Fruit fly (Drosophila melanogaster): ENCODE data around the gene Tdh.

Gene Tdh

dm6 chr3L:20509121-20509934, 42.6 kb downstream of the Tdh start (continued):
- TF ChIP-seq CG7271 (tag; optimal IDR thresholded peaks at IDR 0.05) (no peak), CG9876 (GFP tag; optimal IDR thresholded peaks at IDR 0.05) (no peak), Lpt (GFP tag; optimal IDR thresholded peaks at IDR 0.05) (no peak), CG12219 (GFP tag; optimal IDR thresholded peaks at IDR 0.05) (peak; percentile 63), Dad (GFP tag; optimal IDR thresholded peaks at IDR 0.05) (peak; percentile 54), Fer2 (tag; optimal IDR thresholded peaks at IDR 0.05) (peak; percentile 60), MBD-R2 (GFP tag; IDR thresholded peaks at IDR 0.05) (no peak; the same call in 1 of the 2 replicates), CG18764 (GFP tag; optimal IDR thresholded peaks at IDR 0.05) (no peak), CG32767 (GFP tag; IDR thresholded peaks at IDR 0.05) (peak; percentile 60; the same call in 1 of the 2 replicates), CG13775 (GFP tag; optimal IDR thresholded peaks at IDR 0.05) (peak; percentile 86), CG15073 (GFP tag; optimal IDR thresholded peaks at IDR 0.05) (no peak), CG4707 (GFP tag; optimal IDR thresholded peaks at IDR 0.05) (no peak), Hr3 (GFP tag; optimal IDR thresholded peaks at IDR 0.05) (peak; percentile 65), CG3726 (GFP tag; IDR thresholded peaks at IDR 0.05) (no peak), fd102C (GFP tag; optimal IDR thresholded peaks at IDR 0.05) (no peak), vnd (GFP tag; IDR thresholded peaks at IDR 0.05; ENCODE audit: partially characterized antibody) (no peak), Elba2 (GFP tag; optimal IDR thresholded peaks at IDR 0.05) (no peak), MESR4 (GFP tag; optimal IDR thresholded peaks at IDR 0.05) (no peak), gem (tag; optimal IDR thresholded peaks at IDR 0.05) (peak; percentile 89), ro (GFP tag; IDR thresholded peaks at IDR 0.05) (no peak), CG6272 (GFP tag; IDR thresholded peaks at IDR 0.05) (no peak), Max (GFP tag; optimal IDR thresholded peaks at IDR 0.05) (peak; percentile 82), CG6854 (GFP tag; optimal IDR thresholded peaks at IDR 0.05) (peak; percentile 67), her (GFP tag; optimal IDR thresholded peaks at IDR 0.05) (peak; percentile 60), TFAM (GFP tag; optimal IDR thresholded peaks at IDR 0.05) (no peak), Dip3 (GFP tag; optimal IDR thresholded peaks at IDR 0.05) (peak; percentile 64), ems (GFP tag; optimal IDR thresholded peaks at IDR 0.05) (peak; percentile 63), PHDP (tag; optimal IDR thresholded peaks at IDR 0.05) (peak; percentile 81), chinmo (GFP tag; IDR thresholded peaks at IDR 0.05; ENCODE audit: partially characterized antibody) (no peak), dysf (GFP tag; IDR thresholded peaks at IDR 0.05) (peak; percentile 71), CHES-1-like (GFP tag; optimal IDR thresholded peaks at IDR 0.05) (peak; percentile 77), nmo (GFP tag; optimal IDR thresholded peaks at IDR 0.05) (peak; percentile 89), Six4 (GFP tag; optimal IDR thresholded peaks at IDR 0.05) (peak; percentile 65), aop (GFP tag; IDR thresholded peaks at IDR 0.05) (no peak), CG8089 (GFP tag; optimal IDR thresholded peaks at IDR 0.05) (peak; percentile 50), CoRest (tag; optimal IDR thresholded peaks at IDR 0.05) (peak; percentile 91), Hmx (GFP tag; optimal IDR thresholded peaks at IDR 0.05) (peak; percentile 78), CG17612 (GFP tag; IDR thresholded peaks at IDR 0.05) (no peak), Trl (optimal IDR thresholded peaks at IDR 0.05) (peak; percentile 65 to 74), Trl (GFP tag; optimal IDR thresholded peaks at IDR 0.05) (peak; percentile 66), Aef1 (GFP tag; IDR thresholded peaks at IDR 0.05) (no peak; the same call in 2 of the 3 replicates), CG7987 (GFP tag; optimal IDR thresholded peaks at IDR 0.05) (no peak), Fer3 (tag; optimal IDR thresholded peaks at IDR 0.05) (peak; percentile 71), CG7372 (GFP tag; IDR thresholded peaks at IDR 0.05) (peak; percentile 53; the same call in 1 of the 2 replicates), CG7928 (GFP tag; optimal IDR thresholded peaks at IDR 0.05) (peak; percentile 56)
